Fruit fly (Drosophila melanogaster): ENCODE measurements around the gene CG7394.

- no peak for TF ChIP-seq cg (GFP tag; optimal IDR thresholded peaks at IDR 0.05)
- TF ChIP-seq cwo (GFP tag; optimal IDR thresholded peaks at IDR 0.05) = no peak
- no peak for TF ChIP-seq CG13624 (GFP tag; optimal IDR thresholded peaks at IDR 0.05)
- TF ChIP-seq HLH54F (GFP tag; optimal IDR thresholded peaks at IDR 0.05) = no peak
- peak; percentile 74 for TF ChIP-seq CTCF (GFP tag; optimal IDR thresholded peaks at IDR 0.05)
- TF ChIP-seq CG17361 (GFP tag; IDR thresholded peaks at IDR 0.05) = no peak
- no peak for TF ChIP-seq dm (GFP tag; optimal IDR thresholded peaks at IDR 0.05)
- no peak for TF ChIP-seq MESR4 (GFP tag; optimal IDR thresholded peaks at IDR 0.05)
- TF ChIP-seq insv (GFP tag; optimal IDR thresholded peaks at IDR 0.05) = no peak
- TF ChIP-seq gsb-n (tag; optimal IDR thresholded peaks at IDR 0.05) = no peak
These were observed 17.1 kb downstream of the CG7394 start for dm6 chr3L:11578847-11579246.

All from whole organism, embryonic.